Fruit fly (Drosophila melanogaster): ENCODE data around the gene CG31441.

The CG31441 gene

DNA sequence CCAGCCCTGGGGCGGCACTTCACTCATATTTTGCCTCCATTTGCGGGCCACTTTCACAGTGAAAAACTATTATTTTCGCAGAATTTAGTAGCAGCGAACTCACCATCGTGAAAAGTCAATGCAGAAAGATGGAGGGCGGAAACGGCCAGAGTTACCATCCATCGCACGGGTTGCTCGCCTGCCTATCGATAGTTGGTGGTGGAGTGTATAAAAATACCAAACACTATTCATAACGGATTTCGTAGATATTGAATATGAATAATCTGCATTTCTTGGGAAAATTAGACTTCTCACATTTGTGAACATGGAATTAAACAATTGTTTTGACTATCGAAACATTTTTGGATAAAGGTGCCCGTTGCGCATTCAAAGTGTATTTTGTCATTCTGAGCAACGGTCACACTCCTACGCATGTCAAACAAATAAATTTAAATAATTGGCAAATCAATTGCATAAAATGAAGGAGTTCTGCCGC lies 19.9 kb upstream of the CG31441 start, which contains the start of the genes RpS25 and CG4820 (continued):
- TF ChIP-seq CG1832 (GFP tag; optimal IDR thresholded peaks at IDR 0.05) = no peak
- TF ChIP-seq CG12104 (GFP tag; optimal IDR thresholded peaks at IDR 0.05) = peak; percentile 93
- TF ChIP-seq gfzf (GFP tag; optimal IDR thresholded peaks at IDR 0.05) = peak; percentile 97
- TF ChIP-seq CG6813 (GFP tag; optimal IDR thresholded peaks at IDR 0.05) = peak; percentile 92
- peak; percentile 73 for TF ChIP-seq row (GFP tag; IDR thresholded peaks at IDR 0.05)
- peak; percentile 40; the same call in 1 of the 2 replicates for TF ChIP-seq sisA (GFP tag; IDR thresholded peaks at IDR 0.05)
- TF ChIP-seq Asciz (GFP tag; optimal IDR thresholded peaks at IDR 0.05) = peak; percentile 89
- peak; percentile 70 for TF ChIP-seq az2 (GFP tag; optimal IDR thresholded peaks at IDR 0.05)
- peak; percentile 82 for TF ChIP-seq Mrtf (GFP tag; IDR thresholded peaks at IDR 0.05)
- peak; percentile 71 for TF ChIP-seq Six4 (GFP tag; optimal IDR thresholded peaks at IDR 0.05)
- TF ChIP-seq nom (GFP tag; optimal IDR thresholded peaks at IDR 0.05) = peak; percentile 90
- TF ChIP-seq ind (GFP tag; optimal IDR thresholded peaks at IDR 0.05) = peak; percentile 72
- peak; percentile 82 for TF ChIP-seq dmrt99B (tag; optimal IDR thresholded peaks at IDR 0.05)
- TF ChIP-seq CG18599 (GFP tag; optimal IDR thresholded peaks at IDR 0.05) = peak; percentile 90
- TF ChIP-seq CG4424 (GFP tag; optimal IDR thresholded peaks at IDR 0.05) = peak; percentile 92
- peak; percentile 82 for TF ChIP-seq ac (GFP tag; optimal IDR thresholded peaks at IDR 0.05)
- TF ChIP-seq ttk (GFP tag; IDR thresholded peaks at IDR 0.05) = peak; percentile 85
- TF ChIP-seq Hr51 (GFP tag; optimal IDR thresholded peaks at IDR 0.05) = peak; percentile 84 to 86
- peak; percentile 92 for TF ChIP-seq sug (tag; optimal IDR thresholded peaks at IDR 0.05)
- TF ChIP-seq E2f1 (GFP tag; IDR thresholded peaks at IDR 0.05) = peak; percentile 78
- peak; percentile 55 for TF ChIP-seq Tbp (GFP tag; optimal IDR thresholded peaks at IDR 0.05)
- TF ChIP-seq eyg (GFP tag; optimal IDR thresholded peaks at IDR 0.05) = peak; percentile 94
- peak; percentile 84 for TF ChIP-seq CG13424 (tag; optimal IDR thresholded peaks at IDR 0.05)
- TF ChIP-seq esg (GFP tag; conservative IDR thresholded peaks at IDR 0.05) = peak; percentile 29; the same call in 1 of the 2 replicates
- TF ChIP-seq CG17186 (GFP tag; optimal IDR thresholded peaks at IDR 0.05) = peak; percentile 98
- TF ChIP-seq H2.0 (GFP tag; IDR thresholded peaks at IDR 0.05) = peak; percentile 84
- peak; percentile 82 for TF ChIP-seq CG7372 (GFP tag; IDR thresholded peaks at IDR 0.05)
- peak; percentile 80 for TF ChIP-seq CG6791 (GFP tag; IDR thresholded peaks at IDR 0.05; ENCODE audit: partially characterized antibody)
- TF ChIP-seq CG17829 (tag; optimal IDR thresholded peaks at IDR 0.05) = peak; percentile 89
- TF ChIP-seq insv (GFP tag; optimal IDR thresholded peaks at IDR 0.05) = peak in 1 of 2 experiments; percentile 84
- peak; percentile 77 for TF ChIP-seq ERR (GFP tag; optimal IDR thresholded peaks at IDR 0.05)
- peak; percentile 74 for TF ChIP-seq CG3065 (GFP tag; optimal IDR thresholded peaks at IDR 0.05)
- no peak for TF ChIP-seq h (optimal IDR thresholded peaks at IDR 0.05)
- peak; percentile 76 for TF ChIP-seq HLH4C (GFP tag; IDR thresholded peaks at IDR 0.05; ENCODE audit: partially characterized antibody)
- TF ChIP-seq Chrac-16 (GFP tag; optimal IDR thresholded peaks at IDR 0.05) = peak; percentile 58
- peak; percentile 94 for TF ChIP-seq CG1233 (GFP tag; optimal IDR thresholded peaks at IDR 0.05)
- TF ChIP-seq CG10654 (GFP tag; optimal IDR thresholded peaks at IDR 0.05) = peak; percentile 90
- peak; percentile 96 for TF ChIP-seq Meics (GFP tag; optimal IDR thresholded peaks at IDR 0.05)
- TF ChIP-seq unpg (GFP tag; optimal IDR thresholded peaks at IDR 0.05) = peak; percentile 86
- TF ChIP-seq Hey (tag; optimal IDR thresholded peaks at IDR 0.05) = peak; percentile 85
- peak; percentile 87 for TF ChIP-seq zfh1 (GFP tag; IDR thresholded peaks at IDR 0.05)
- TF ChIP-seq CG13123 (GFP tag; optimal IDR thresholded peaks at IDR 0.05) = peak; percentile 82
- TF ChIP-seq CHES-1-like (GFP tag; optimal IDR thresholded peaks at IDR 0.05) = peak; percentile 94
- peak; percentile 66 for TF ChIP-seq CG15696 (tag; optimal IDR thresholded peaks at IDR 0.05)
- TF ChIP-seq MESR4 (GFP tag; optimal IDR thresholded peaks at IDR 0.05) = peak; percentile 100
- TF ChIP-seq CG3995 (GFP tag; optimal IDR thresholded peaks at IDR 0.05) = peak; percentile 79
- TF ChIP-seq mirr (GFP tag; optimal IDR thresholded peaks at IDR 0.05) = peak; percentile 98
- TF ChIP-seq slp2 (GFP tag; optimal IDR thresholded peaks at IDR 0.05) = peak; percentile 90
- TF ChIP-seq PHDP (tag; optimal IDR thresholded peaks at IDR 0.05) = peak; percentile 91
- TF ChIP-seq Atf3 (GFP tag; optimal IDR thresholded peaks at IDR 0.05) = peak; percentile 86

Data from whole organism, embryonic.